Worm (Caenorhabditis elegans): ENCODE measurements around the gene T27F7.12.

The T27F7.12 gene

ce11 chrII:4994939-4995338 is 5.0 kb downstream of the T27F7.12 start, which contains the start of gene rnh-1.0:
Gene rnh-1.0, plus strand, starts transcription at chrII:4995327.
- no peak for TF ChIP-seq him-1 (tag; optimal IDR thresholded peaks at IDR 0.05)
- TF ChIP-seq dao-5 (tag; optimal IDR thresholded peaks at IDR 0.05), result no peak
- no peak for TF ChIP-seq W03F9.2 (tag; optimal IDR thresholded peaks at IDR 0.05)

ce11 chrII:4998657-4999056 is 8.8 kb downstream of the T27F7.12 start, which contains the start of gene F59A6.11:
Gene F59A6.11, minus strand, starts transcription at chrII:4998757.
- TF ChIP-seq dao-5 (tag; optimal IDR thresholded peaks at IDR 0.05), result no peak
- no peak for TF ChIP-seq him-1 (tag; optimal IDR thresholded peaks at IDR 0.05)
- no peak for TF ChIP-seq W03F9.2 (tag; optimal IDR thresholded peaks at IDR 0.05)

ce11 chrII:4999122-4999521 is 9.2 kb downstream of the T27F7.12 start, which contains the start of gene citk-2:
Gene citk-2, plus strand, starts transcription at chrII:4999520.
- TF ChIP-seq W03F9.2 (tag; optimal IDR thresholded peaks at IDR 0.05), result no peak
- no peak for TF ChIP-seq dao-5 (tag; optimal IDR thresholded peaks at IDR 0.05)
- no peak for TF ChIP-seq him-1 (tag; optimal IDR thresholded peaks at IDR 0.05)

ce11 chrII:5001866-5002265 is 12.0 kb downstream of the T27F7.12 start:
- TF ChIP-seq dao-5 (tag; optimal IDR thresholded peaks at IDR 0.05) (no peak), W03F9.2 (tag; optimal IDR thresholded peaks at IDR 0.05) (no peak), him-1 (tag; optimal IDR thresholded peaks at IDR 0.05) (no peak)

ce11 chrII:5003660-5004059 is 13.8 kb downstream of the T27F7.12 start, which contains the start of gene F59A6.10:
Gene F59A6.10, plus strand, starts transcription at chrII:5003960.
- TF ChIP-seq W03F9.2 (tag; optimal IDR thresholded peaks at IDR 0.05) (no peak), him-1 (tag; optimal IDR thresholded peaks at IDR 0.05) (no peak), dao-5 (tag; optimal IDR thresholded peaks at IDR 0.05) (no peak)

- TF ChIP-seq him-1 (tag; optimal IDR thresholded peaks at IDR 0.05) (no peak), W03F9.2 (tag; optimal IDR thresholded peaks at IDR 0.05) (no peak), dao-5 (tag; optimal IDR thresholded peaks at IDR 0.05) (no peak)
Measured at ce11 chrII:5004781-5005180, 14.9 kb downstream of the T27F7.12 start, which contains the start of gene F59A6.4. Gene F59A6.4, plus strand, starts transcription at chrII:5005081.

- TF ChIP-seq dao-5 (tag; optimal IDR thresholded peaks at IDR 0.05) (no peak), W03F9.2 (tag; optimal IDR thresholded peaks at IDR 0.05) (no peak), him-1 (tag; optimal IDR thresholded peaks at IDR 0.05) (no peak)
Measured at ce11 chrII:5008033-5008432, 18.1 kb downstream of the T27F7.12 start, which contains the start of gene F59A6.3. Gene F59A6.3, plus strand, starts transcription at chrII:5008333.

ce11 chrII:5011978-5012377 is 22.1 kb downstream of the T27F7.12 start, which contains the start of gene F59A6.12:
Gene F59A6.12, minus strand, starts transcription at chrII:5012078.
- TF ChIP-seq dao-5 (tag; optimal IDR thresholded peaks at IDR 0.05), result no peak
- TF ChIP-seq him-1 (tag; optimal IDR thresholded peaks at IDR 0.05), result no peak

- TF ChIP-seq W03F9.2 (tag; optimal IDR thresholded peaks at IDR 0.05) (no peak), dao-5 (tag; optimal IDR thresholded peaks at IDR 0.05) (no peak), him-1 (tag; optimal IDR thresholded peaks at IDR 0.05) (no peak)
Measured at ce11 chrII:5014399-5014798, 24.5 kb downstream of the T27F7.12 start, which contains the start of gene F59A6.2. Gene F59A6.2, plus strand, starts transcription at chrII:5014699.

DNA sequence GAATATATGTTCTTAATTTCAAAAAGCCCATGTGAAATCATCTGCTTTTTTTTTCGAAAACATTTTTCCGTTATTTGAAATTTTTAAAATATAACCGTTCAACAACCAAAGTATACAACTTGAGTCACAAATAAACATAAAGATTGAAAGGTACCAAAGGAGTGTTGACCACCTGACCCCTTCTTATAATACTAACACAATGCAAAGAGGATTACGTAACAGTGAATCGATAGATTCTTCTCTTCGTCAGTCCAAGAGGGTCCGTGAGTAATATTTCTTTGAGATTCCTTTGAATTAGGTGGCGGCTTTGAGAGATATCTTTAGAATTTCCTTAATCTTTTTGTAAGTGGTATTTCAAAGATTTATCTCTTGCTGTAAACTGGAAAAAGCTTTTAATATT is 26.2 kb downstream of the T27F7.12 start:
- no peak for TF ChIP-seq W03F9.2 (tag; optimal IDR thresholded peaks at IDR 0.05)
- TF ChIP-seq dao-5 (tag; optimal IDR thresholded peaks at IDR 0.05), result no peak
- no peak for TF ChIP-seq him-1 (tag; optimal IDR thresholded peaks at IDR 0.05)

DNA sequence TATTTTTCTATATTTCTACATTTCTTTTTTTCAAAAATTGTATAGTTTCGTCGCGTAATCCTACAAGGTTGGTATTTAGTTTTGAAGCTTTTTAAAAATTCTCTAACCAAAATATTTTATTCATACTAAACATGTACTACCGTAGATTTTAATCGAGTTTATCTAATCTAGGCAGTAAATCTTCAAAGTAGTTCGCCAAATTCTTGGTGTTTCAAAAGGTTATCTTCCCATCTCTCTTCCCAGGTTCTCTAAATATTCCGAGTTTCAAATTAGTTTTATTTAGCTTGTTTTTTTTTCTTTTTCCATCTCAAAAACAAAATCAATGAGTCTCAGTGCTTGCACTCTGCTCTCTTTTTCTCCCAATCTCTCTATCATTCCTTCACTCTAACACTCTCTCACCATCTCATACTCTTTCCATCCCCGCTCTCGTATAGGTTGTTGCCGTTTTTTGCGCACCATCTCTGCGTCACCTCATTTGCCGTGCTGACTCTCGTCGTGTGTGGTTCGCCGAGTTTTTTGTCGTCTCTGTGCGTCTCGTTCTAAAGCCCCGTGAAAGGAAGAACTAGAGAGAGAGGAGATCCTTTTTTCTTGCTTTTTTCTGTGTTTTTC is 27.2 kb downstream of the T27F7.12 start:
- TF ChIP-seq him-1 (tag; optimal IDR thresholded peaks at IDR 0.05), result peak; percentile 12
- no peak for TF ChIP-seq dao-5 (tag; optimal IDR thresholded peaks at IDR 0.05)
- TF ChIP-seq W03F9.2 (tag; optimal IDR thresholded peaks at IDR 0.05), result peak; percentile 45

ce11 chrII:5018578-5018977 is 28.7 kb downstream of the T27F7.12 start:
- no peak for TF ChIP-seq dao-5 (tag; optimal IDR thresholded peaks at IDR 0.05)
- no peak for TF ChIP-seq him-1 (tag; optimal IDR thresholded peaks at IDR 0.05)
- no peak for TF ChIP-seq W03F9.2 (tag; optimal IDR thresholded peaks at IDR 0.05)

DNA sequence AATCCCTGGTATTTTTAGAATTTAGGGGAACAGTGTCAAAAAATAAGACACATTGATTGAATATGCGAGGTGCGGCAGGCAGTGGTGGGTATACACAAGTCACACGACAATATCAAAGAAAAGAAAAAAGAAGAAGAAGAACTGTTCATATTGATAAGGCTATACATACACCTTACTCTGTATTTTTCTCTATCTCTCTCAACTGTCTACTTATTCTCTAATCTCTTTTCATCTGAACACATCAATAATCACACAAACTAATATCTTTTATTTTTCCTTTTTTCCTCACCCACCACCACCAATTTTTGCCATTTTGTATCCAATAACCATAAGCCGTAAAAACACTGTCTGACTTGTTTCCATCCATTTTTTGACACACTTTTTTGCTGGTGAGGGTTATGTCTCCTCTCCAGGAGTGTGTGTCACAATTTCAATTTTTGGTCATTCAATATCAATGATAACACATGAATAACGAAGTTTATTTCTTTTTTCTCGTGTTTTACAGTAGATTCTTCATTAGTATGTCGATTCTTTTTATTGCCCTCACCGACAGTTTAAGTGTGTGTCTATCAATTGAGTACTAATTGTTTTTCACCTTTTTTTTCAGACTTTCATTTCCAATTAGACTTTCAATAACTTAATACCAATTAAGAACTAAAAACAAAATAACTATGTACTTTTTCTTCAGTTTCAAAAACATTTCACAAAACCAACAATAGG is 29.6 kb downstream of the T27F7.12 start:
- TF ChIP-seq dao-5 (tag; optimal IDR thresholded peaks at IDR 0.05) (no peak), W03F9.2 (tag; optimal IDR thresholded peaks at IDR 0.05) (no peak), him-1 (tag; optimal IDR thresholded peaks at IDR 0.05) (no peak)

DNA sequence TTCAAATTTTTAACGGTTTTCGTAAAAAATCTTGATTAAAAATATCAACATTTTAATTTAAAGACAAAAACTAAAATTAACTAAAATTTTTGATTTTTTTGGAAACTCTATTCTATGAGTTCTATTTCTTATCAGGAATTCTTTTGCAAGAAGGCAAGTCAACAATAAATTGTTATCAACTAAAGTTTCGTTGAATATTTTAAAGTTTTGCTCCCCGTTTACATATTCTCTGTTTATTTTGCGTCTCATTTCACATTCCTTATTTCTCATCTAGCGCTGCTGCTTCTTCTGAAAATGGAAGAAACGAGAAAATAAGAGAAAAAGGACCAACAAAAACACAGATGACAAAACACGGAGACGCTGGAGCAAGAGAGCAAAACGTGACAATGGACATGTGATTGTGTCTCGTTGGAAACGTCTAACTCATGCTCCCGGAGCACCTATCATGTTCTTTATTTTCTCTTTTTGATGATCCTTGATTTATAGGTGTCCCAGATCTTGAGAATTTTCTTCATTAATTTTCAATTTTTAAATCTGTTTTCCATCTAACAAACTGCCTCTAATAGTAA is 30.7 kb downstream of the T27F7.12 start:
- TF ChIP-seq W03F9.2 (tag; optimal IDR thresholded peaks at IDR 0.05) (no peak), him-1 (tag; optimal IDR thresholded peaks at IDR 0.05) (no peak), dao-5 (tag; optimal IDR thresholded peaks at IDR 0.05) (no peak)

Data from whole organism, L4/young adult.